Fruit fly (Drosophila melanogaster): ENCODE data around the gene CG15399.
A peak's percentile ranks its signal among the peaks of the same experiment; 100 is the strongest.

The CG15399 gene

DNA sequence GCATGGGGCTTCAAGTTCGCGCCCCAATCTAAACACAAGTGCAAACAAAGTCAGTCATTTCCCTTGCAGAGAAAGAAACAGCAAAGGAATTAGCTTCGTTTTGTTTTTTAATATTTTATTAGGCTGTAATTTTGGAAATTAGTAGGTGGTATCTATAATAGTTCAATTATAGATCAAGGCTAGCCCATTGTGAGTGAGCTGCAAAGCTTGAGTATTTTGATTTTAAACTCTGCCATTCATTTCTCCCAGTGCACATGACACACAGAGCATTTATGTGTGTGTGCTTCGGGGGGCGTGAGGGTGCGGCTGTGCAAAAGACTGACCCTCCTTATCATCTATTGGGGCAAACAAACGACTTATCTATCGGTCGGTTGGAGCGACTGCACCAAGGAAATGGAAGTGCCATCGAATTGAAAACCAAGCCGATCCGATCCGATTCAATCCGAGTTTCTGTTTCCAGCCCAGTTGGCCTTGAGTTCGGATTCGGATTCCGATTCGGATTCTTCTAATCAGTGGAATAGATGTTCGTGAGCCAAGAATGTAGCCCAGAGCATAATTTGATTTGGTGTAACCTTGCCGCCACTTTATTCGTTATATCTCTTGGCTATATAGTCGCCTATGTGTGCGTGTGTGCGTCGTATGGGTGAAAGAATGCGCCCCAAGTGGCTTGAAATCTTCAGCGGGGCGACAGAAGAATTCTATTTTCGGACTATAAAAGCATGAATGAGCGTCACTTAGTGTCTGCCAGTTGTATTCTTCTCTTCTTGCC is 40.0 kb downstream of the CG15399 start (continued):
- peak; percentile 9 for TF ChIP-seq CG18619 (GFP tag; optimal IDR thresholded peaks at IDR 0.05)
- peak; percentile 50 for TF ChIP-seq CG7839 (tag; optimal IDR thresholded peaks at IDR 0.05)
- TF ChIP-seq gcm (GFP tag; optimal IDR thresholded peaks at IDR 0.05) = no peak
- peak in 1 of 2 experiments; percentile 15 for TF ChIP-seq bsh (GFP tag; optimal IDR thresholded peaks at IDR 0.05)
- peak; percentile 42 for TF ChIP-seq CG31441 (GFP tag; IDR thresholded peaks at IDR 0.05)
- TF ChIP-seq Ssrp (tag; optimal IDR thresholded peaks at IDR 0.05) = no peak
- TF ChIP-seq unpg (GFP tag; optimal IDR thresholded peaks at IDR 0.05) = peak; percentile 29
- TF ChIP-seq CG11695 (GFP tag; IDR thresholded peaks at IDR 0.05) = 0 out of 3 replicates have a peak, but pooled peaks have one; percentile 41
- no peak for TF ChIP-seq gsb-n (tag; optimal IDR thresholded peaks at IDR 0.05)
- peak; percentile 33 for TF ChIP-seq Meics (GFP tag; optimal IDR thresholded peaks at IDR 0.05)
- 0 out of 4 replicates have a peak, but pooled peaks have one; percentile 22 for TF ChIP-seq Gug (GFP tag; IDR thresholded peaks at IDR 0.05)
- TF ChIP-seq CG11723 (GFP tag; optimal IDR thresholded peaks at IDR 0.05) = peak; percentile 16
- no peak for TF ChIP-seq Lpt (GFP tag; optimal IDR thresholded peaks at IDR 0.05)
- TF ChIP-seq CG3838 (GFP tag; optimal IDR thresholded peaks at IDR 0.05) = no peak
- peak; percentile 40 for TF ChIP-seq ind (GFP tag; optimal IDR thresholded peaks at IDR 0.05)
- peak; percentile 2 for TF ChIP-seq CG6254 (GFP tag; optimal IDR thresholded peaks at IDR 0.05)
- TF ChIP-seq CG17359 (tag; optimal IDR thresholded peaks at IDR 0.05) = peak; percentile 48
- TF ChIP-seq pan (optimal IDR thresholded peaks at IDR 0.05) = no peak
- TF ChIP-seq pan (GFP tag; optimal IDR thresholded peaks at IDR 0.05 in 1 of 2, IDR thresholded peaks at IDR 0.05 in 1 of 2) = peak in 1 of 2 experiments; percentile 63
- TF ChIP-seq CG15514 (GFP tag; optimal IDR thresholded peaks at IDR 0.05) = peak; percentile 11
- TF ChIP-seq Hr51 (GFP tag; optimal IDR thresholded peaks at IDR 0.05) = peak; percentile 35 to 79
- peak; percentile 37 for TF ChIP-seq pnt (GFP tag; optimal IDR thresholded peaks at IDR 0.05)
- peak; percentile 59; the same call in 2 of the 3 replicates for TF ChIP-seq row (GFP tag; IDR thresholded peaks at IDR 0.05)
- peak; percentile 26 for TF ChIP-seq Antp (GFP tag; optimal IDR thresholded peaks at IDR 0.05)
- peak; percentile 16 for TF ChIP-seq Xbp1 (GFP tag; optimal IDR thresholded peaks at IDR 0.05)
- peak; percentile 18; the same call in 1 of the 2 replicates for TF ChIP-seq klu (GFP tag; IDR thresholded peaks at IDR 0.05)
- no peak for TF ChIP-seq Hsf (GFP tag; optimal IDR thresholded peaks at IDR 0.05)
- TF ChIP-seq Gsc (GFP tag; IDR thresholded peaks at IDR 0.05) = 0 out of 2 replicates have a peak, but pooled peaks have one; percentile 24
- TF ChIP-seq jumu (GFP tag; optimal IDR thresholded peaks at IDR 0.05) = no peak
- peak; percentile 8 for TF ChIP-seq CG10209 (GFP tag; optimal IDR thresholded peaks at IDR 0.05)
- no peak for TF ChIP-seq CG3995 (GFP tag; optimal IDR thresholded peaks at IDR 0.05)
- 0 out of 3 replicates have a peak, but pooled peaks have one; percentile 19 for TF ChIP-seq Mrtf (GFP tag; IDR thresholded peaks at IDR 0.05)
- TF ChIP-seq CG2678 (tag; optimal IDR thresholded peaks at IDR 0.05) = peak; percentile 38
- TF ChIP-seq tgo (GFP tag; IDR thresholded peaks at IDR 0.05) = peak; percentile 27; the same call in 1 of the 3 replicates
- peak; percentile 20 for TF ChIP-seq ATbp (GFP tag; optimal IDR thresholded peaks at IDR 0.05)
- TF ChIP-seq D (optimal IDR thresholded peaks at IDR 0.05) = no peak
- TF ChIP-seq D (GFP tag; optimal IDR thresholded peaks at IDR 0.05) = peak; percentile 15
- TF ChIP-seq Eip74EF (GFP tag; optimal IDR thresholded peaks at IDR 0.05) = peak in 1 of 2 experiments; percentile 31
- TF ChIP-seq Abd-B (GFP tag; optimal IDR thresholded peaks at IDR 0.05) = peak; percentile 7
- TF ChIP-seq pho (GFP tag; optimal IDR thresholded peaks at IDR 0.05) = no peak
- TF ChIP-seq Sox100B (GFP tag; optimal IDR thresholded peaks at IDR 0.05) = peak; percentile 33
- TF ChIP-seq Dek (tag; optimal IDR thresholded peaks at IDR 0.05) = no peak
- no peak for TF ChIP-seq CG17912 (GFP tag; optimal IDR thresholded peaks at IDR 0.05)
- no peak for TF ChIP-seq CG6813 (GFP tag; optimal IDR thresholded peaks at IDR 0.05)
- TF ChIP-seq dm (GFP tag; optimal IDR thresholded peaks at IDR 0.05) = no peak
- TF ChIP-seq CG9215 (GFP tag; IDR thresholded peaks at IDR 0.05) = no peak; the same call in 1 of the 2 replicates
- no peak for TF ChIP-seq run (tag; optimal IDR thresholded peaks at IDR 0.05)
- TF ChIP-seq H15 (GFP tag; IDR thresholded peaks at IDR 0.05) = 0 out of 3 replicates have a peak, but pooled peaks have one; percentile 36

Data from whole organism, embryonic.